Fruit fly (Drosophila melanogaster) whole organism, embryonic: ENCODE measurements around the gene CG9682.

Source experiments
- Aef1 ChIP-seq: fragments of 200-800 bp; sonication (Bioruptor generic); IDR thresholded peaks from 3 replicates; pipeline ENCODE4 v1.3.6; 2022; ENCODE audit warnings: missing biosample characterization, missing genetic modification characterization
- Antp ChIP-seq: fragments of 200-800 bp; sonication (Bioruptor generic); optimal IDR thresholded peaks from 3 replicates; lab custom pipeline; 2016; ENCODE audit warnings: missing biosample characterization, missing genetic modification characterization
- CG10565 ChIP-seq: fragments of 200-800 bp; sonication (Bioruptor generic); optimal IDR thresholded peaks from 3 replicates; lab custom pipeline; 2016; ENCODE audit warnings: missing biosample characterization, mild to moderate bottlenecking, missing genetic modification characterization
- CG11504 ChIP-seq: fragments of 200-800 bp; sonication (Bioruptor generic); optimal IDR thresholded peaks from 3 replicates; lab custom pipeline; 2019; ENCODE audit warnings: missing biosample characterization, mild to moderate bottlenecking, missing genetic modification characterization, moderate library complexity
- CG11560 ChIP-seq: fragments of 200-800 bp; sonication (Bioruptor generic); IDR thresholded peaks from 3 replicates; pipeline ENCODE4 v1.3.6; 2022; ENCODE audit warnings: missing biosample characterization, missing genetic modification characterization
- CG11696 ChIP-seq: fragments of 200-800 bp; sonication (Bioruptor generic); IDR thresholded peaks from 2 replicates; pipeline ENCODE4 v1.3.6; 2022; ENCODE audit warnings: missing biosample characterization, missing genetic modification characterization
- CG13624 ChIP-seq: fragments of 200-800 bp; sonication (Bioruptor generic); optimal IDR thresholded peaks from 2 replicates; lab custom pipeline; 2016; ENCODE audit warnings: missing biosample characterization, missing genetic modification characterization
- CG13894 ChIP-seq: fragments of 200-800 bp; sonication (Bioruptor generic); optimal IDR thresholded peaks from 3 replicates; lab custom pipeline; 2018; ENCODE audit warnings: missing biosample characterization, mild to moderate bottlenecking, missing genetic modification characterization, moderate library complexity
- CG14014 ChIP-seq: fragments of 200-800 bp; sonication (Bioruptor generic); IDR thresholded peaks from 2 replicates; pipeline ENCODE4 v1.3.6; 2022; ENCODE audit warnings: missing biosample characterization, missing genetic modification characterization
- CG15073 ChIP-seq: fragments of 200-800 bp; sonication (Bioruptor generic); optimal IDR thresholded peaks from 2 replicates; lab custom pipeline; 2016; ENCODE audit warnings: missing biosample characterization, missing genetic modification characterization
- CG15696 ChIP-seq: fragments of 200-800 bp; sonication (Bioruptor generic); optimal IDR thresholded peaks from 2 replicates; lab custom pipeline; 2019; ENCODE audit warnings: missing biosample characterization, mild to moderate bottlenecking, missing genetic modification characterization, moderate library complexity
- CG31388 ChIP-seq: fragments of 200-800 bp; sonication (Bioruptor generic); optimal IDR thresholded peaks from 2 replicates; lab custom pipeline; 2016; ENCODE audit warnings: missing biosample characterization, missing genetic modification characterization
- CG32532 ChIP-seq: fragments of 200-800 bp; sonication (Bioruptor generic); IDR thresholded peaks from 2 replicates; pipeline ENCODE4 v1.3.6; 2022; ENCODE audit warnings: missing biosample characterization, missing genetic modification characterization
- CG34224 ChIP-seq: fragments of 200-800 bp; sonication (Bioruptor generic); IDR thresholded peaks from 3 replicates; pipeline ENCODE4 v1.3.6; 2022; ENCODE audit warnings: missing biosample characterization, missing genetic modification characterization; ENCODE audit not compliant: partially characterized antibody
- CG7271 ChIP-seq: fragments of 200-800 bp; sonication (Bioruptor generic); optimal IDR thresholded peaks from 2 replicates; lab custom pipeline; 2018; ENCODE audit warnings: missing biosample characterization, mild to moderate bottlenecking, missing genetic modification characterization, moderate library complexity
- CG8281 ChIP-seq: fragments of 200-800 bp; sonication (Bioruptor generic); optimal IDR thresholded peaks from 2 replicates; lab custom pipeline; 2018; ENCODE audit warnings: missing biosample characterization, mild to moderate bottlenecking, missing genetic modification characterization, moderate library complexity
- CG9609 ChIP-seq: fragments of 200-800 bp; sonication (Bioruptor generic); optimal IDR thresholded peaks from 3 replicates; lab custom pipeline; 2016; ENCODE audit warnings: missing biosample characterization, missing genetic modification characterization
- CTCF ChIP-seq: fragments of 200-800 bp; sonication (Bioruptor generic); optimal IDR thresholded peaks from 2 replicates; lab custom pipeline; 2017; ENCODE audit warnings: missing biosample characterization, mild to moderate bottlenecking, missing genetic modification characterization, moderate library complexity
- Chrac-16 ChIP-seq: fragments of 200-800 bp; sonication (Bioruptor generic); optimal IDR thresholded peaks from 3 replicates; lab custom pipeline; 2016; ENCODE audit warnings: missing biosample characterization, missing genetic modification characterization
- CkIIα-i1 ChIP-seq: fragments of 200-800 bp; sonication (Bioruptor generic); IDR thresholded peaks from 2 replicates; pipeline ENCODE4 v1.3.6; 2022; ENCODE audit warnings: missing biosample characterization, missing genetic modification characterization
- CoRest ChIP-seq: fragments of 200-800 bp; sonication (Bioruptor generic); optimal IDR thresholded peaks from 3 replicates; lab custom pipeline; 2018; ENCODE audit warnings: missing biosample characterization, mild to moderate bottlenecking, missing genetic modification characterization, moderate library complexity
- D19B ChIP-seq: fragments of 200-800 bp; sonication (Bioruptor generic); optimal IDR thresholded peaks from 2 replicates; lab custom pipeline; 2017; ENCODE audit warnings: missing biosample characterization, mild to moderate bottlenecking, missing genetic modification characterization
- Fer3 ChIP-seq: fragments of 200-800 bp; sonication (Bioruptor generic); optimal IDR thresholded peaks from 2 replicates; lab custom pipeline; 2018; ENCODE audit warnings: missing biosample characterization, mild to moderate bottlenecking, missing genetic modification characterization, moderate library complexity
- Gsc ChIP-seq: fragments of 200-800 bp; sonication (Bioruptor generic); IDR thresholded peaks from 2 replicates; pipeline ENCODE4 v1.3.6; 2022; ENCODE audit warnings: missing biosample characterization, missing genetic modification characterization
- Hr78 ChIP-seq, 2 experiments: fragments of 200-800 bp in 1 of 2; fragments of >200 bp in 1 of 2; sonication (Bioruptor generic) in 1 of 2; optimal IDR thresholded peaks; 2 replicates each; lab custom pipeline; 2017 to 2019; ENCODE audit warnings: missing biosample characterization in 2 of 2, missing genetic modification characterization in 2 of 2, mild to moderate bottlenecking in 1 of 2, moderate library complexity in 1 of 2
- Mad ChIP-seq: fragments of 200-800 bp; sonication (Bioruptor generic); optimal IDR thresholded peaks from 2 replicates; lab custom pipeline; 2016; ENCODE audit warnings: missing biosample characterization, missing genetic modification characterization
- Myb ChIP-seq: fragments of 200-800 bp; sonication (Bioruptor generic); optimal IDR thresholded peaks from 2 replicates; lab custom pipeline; 2016; ENCODE audit warnings: missing biosample characterization, missing genetic modification characterization
- Nf-YB ChIP-seq: fragments of 200-800 bp; sonication (Bioruptor generic); optimal IDR thresholded peaks from 3 replicates; lab custom pipeline; 2019; ENCODE audit warnings: missing biosample characterization, mild to moderate bottlenecking, missing genetic modification characterization, moderate library complexity
- Oli ChIP-seq: fragments of 200-800 bp; sonication (Bioruptor generic); optimal IDR thresholded peaks from 2 replicates; lab custom pipeline; 2018; ENCODE audit warnings: missing biosample characterization, mild to moderate bottlenecking, missing genetic modification characterization, moderate library complexity
- Rx ChIP-seq: fragments of 200-800 bp; sonication (Bioruptor generic); IDR thresholded peaks from 2 replicates; pipeline ENCODE4 v1.3.6; 2022; ENCODE audit warnings: missing biosample characterization, missing genetic modification characterization
- Scr ChIP-seq: fragments of 200-800 bp; sonication (Bioruptor generic); IDR thresholded peaks from 2 replicates; pipeline ENCODE4 v1.3.6; 2022; ENCODE audit warnings: missing biosample characterization, missing genetic modification characterization; ENCODE audit not compliant: partially characterized antibody
- Tbp ChIP-seq: fragments of >200 bp; optimal IDR thresholded peaks from 2 replicates; lab custom pipeline; 2018; ENCODE audit warnings: missing biosample characterization, missing genetic modification characterization
- ara ChIP-seq: fragments of 200-800 bp; sonication (Bioruptor generic); IDR thresholded peaks from 2 replicates; pipeline ENCODE4 v1.3.6; 2022; ENCODE audit warnings: missing biosample characterization, missing genetic modification characterization
- btn ChIP-seq: fragments of 200-800 bp; sonication (Bioruptor generic); optimal IDR thresholded peaks from 2 replicates; lab custom pipeline; 2016; ENCODE audit warnings: missing biosample characterization, missing genetic modification characterization
- chif ChIP-seq, 2 experiments: fragments of 200-800 bp; sonication (Bioruptor generic); optimal IDR thresholded peaks; 3 replicates each; lab custom pipeline; 2016; ENCODE audit warnings: missing biosample characterization in 2 of 2, missing genetic modification characterization in 2 of 2
- ci ChIP-seq: fragments of 200-800 bp; sonication (Bioruptor generic); IDR thresholded peaks from 3 replicates; pipeline ENCODE4 v1.3.6; 2022; ENCODE audit warnings: missing biosample characterization, missing genetic modification characterization
- cwo ChIP-seq: fragments of 200-800 bp; sonication (Bioruptor generic); optimal IDR thresholded peaks from 3 replicates; lab custom pipeline; 2017; ENCODE audit warnings: missing biosample characterization, missing genetic modification characterization, mild to moderate bottlenecking, moderate library complexity, missing genetic modification reagents
- dan ChIP-seq: fragments of 200-800 bp; sonication (Bioruptor generic); IDR thresholded peaks from 2 replicates; pipeline ENCODE4 v1.3.6; 2022; ENCODE audit warnings: missing biosample characterization, missing genetic modification characterization
- eve ChIP-seq, 2 experiments: fragments of >200 bp; optimal IDR thresholded peaks; 2 replicates each; lab custom pipeline; 2017; ENCODE audit warnings: missing biosample characterization in 2 of 2, missing genetic modification characterization in 2 of 2
- fd96Cb ChIP-seq: fragments of 200-800 bp; sonication (Bioruptor generic); optimal IDR thresholded peaks from 2 replicates; lab custom pipeline; 2018; ENCODE audit warnings: missing biosample characterization, mild to moderate bottlenecking, missing genetic modification characterization, moderate library complexity
- jing ChIP-seq: fragments of 200-800 bp; sonication (Bioruptor generic); optimal IDR thresholded peaks from 2 replicates; lab custom pipeline; 2018; ENCODE audit warnings: missing biosample characterization, mild to moderate bottlenecking, missing genetic modification characterization
- lbe ChIP-seq: fragments of 200-800 bp; sonication (Bioruptor generic); optimal IDR thresholded peaks from 2 replicates; lab custom pipeline; 2016; ENCODE audit warnings: missing biosample characterization, mild to moderate bottlenecking, missing genetic modification characterization
- lola ChIP-seq, 3 experiments: fragments of >200 bp in 2 of 3; fragments of 200-800 bp in 1 of 3; sonication (Bioruptor generic) in 1 of 3; optimal IDR thresholded peaks; 2 replicates each; lab custom pipeline; 2017 to 2019; ENCODE audit warnings: missing biosample characterization in 3 of 3, missing genetic modification characterization in 3 of 3, mild to moderate bottlenecking in 1 of 3, moderate library complexity in 1 of 3
- pan ChIP-seq, 4 experiments: fragments of >200 bp in 3 of 4; fragments of 200-800 bp in 1 of 4; sonication (Bioruptor generic) in 1 of 4; optimal IDR thresholded peaks in 3 of 4; IDR thresholded peaks in 1 of 4; 2 replicates each; pipeline versions ENCODE4 v1.3.6 to Lab custom; 2017 to 2022; ENCODE audit warnings: missing biosample characterization in 2 of 4, missing genetic modification characterization in 2 of 4, mixed read lengths in 1 of 4
- row ChIP-seq: fragments of 200-800 bp; sonication (Bioruptor generic); IDR thresholded peaks from 3 replicates; pipeline ENCODE4 v1.3.6; 2022; ENCODE audit warnings: missing biosample characterization, missing genetic modification characterization
- sens-2 ChIP-seq: fragments of 200-800 bp; sonication (Bioruptor generic); IDR thresholded peaks from 2 replicates; pipeline ENCODE4 v1.3.6; 2022; ENCODE audit warnings: missing biosample characterization, missing genetic modification characterization
- sr ChIP-seq: fragments of 200-800 bp; sonication (Bioruptor generic); IDR thresholded peaks from 3 replicates; pipeline ENCODE4 v1.3.6; 2022; ENCODE audit warnings: missing biosample characterization, missing genetic modification characterization
- tio ChIP-seq: fragments of 200-800 bp; sonication (Bioruptor generic); optimal IDR thresholded peaks from 2 replicates; lab custom pipeline; 2017; ENCODE audit warnings: missing biosample characterization, missing genetic modification characterization, inconsistent platforms

The CG9682 gene

DNA sequence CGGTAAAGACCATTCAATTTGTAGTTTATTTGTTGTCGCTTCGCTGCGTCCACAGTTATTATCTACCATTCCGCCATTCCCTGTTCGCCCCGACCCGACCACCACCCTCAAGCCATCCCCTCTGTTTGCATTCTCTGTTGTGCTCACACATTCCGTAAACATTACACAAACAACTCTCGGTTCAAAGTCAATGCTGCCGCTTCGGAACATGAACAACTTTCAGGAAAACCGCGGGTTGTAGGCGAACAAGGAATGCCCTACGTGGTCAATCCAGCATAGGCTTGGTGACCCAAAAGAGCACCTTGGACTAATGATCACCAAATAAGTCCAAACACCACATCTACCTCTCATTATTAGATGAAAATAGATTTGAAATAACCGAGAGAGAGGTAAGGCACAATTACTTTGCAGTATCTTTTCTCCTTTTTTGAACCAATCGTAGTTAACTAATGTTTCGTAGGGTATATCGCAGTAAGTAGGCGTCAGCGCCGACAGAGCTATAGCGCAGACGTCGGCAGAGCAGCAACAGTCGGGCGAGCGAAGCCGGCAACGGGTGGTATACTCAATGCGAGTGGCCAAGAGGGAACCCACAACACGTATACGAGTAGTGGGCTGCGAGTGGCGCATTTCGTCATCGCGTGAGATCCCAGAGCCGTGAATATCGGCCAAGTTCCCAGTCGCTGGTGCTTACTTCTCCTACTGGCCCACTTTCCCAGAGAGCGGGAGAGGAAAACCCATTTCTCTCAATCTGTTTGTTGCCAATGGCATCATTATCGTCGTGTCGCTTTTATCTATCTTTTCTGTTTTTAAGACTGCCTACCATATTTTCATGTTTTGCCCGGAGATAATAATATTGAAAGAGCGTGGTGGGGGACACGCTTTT lies 47.4 kb upstream of the CG9682 start (continued):
- TF ChIP-seq CkIIα-i1 (GFP tag; lab: Robert Waterston, UW): peak; percentile 88
- peak; percentile 85 for TF ChIP-seq Mad
- TF ChIP-seq Antp (GFP tag; lab: Kevin White, UChicago): peak; percentile 99
- TF ChIP-seq Fer3 (tag; lab: Kevin White, UChicago): peak; percentile 96
- TF ChIP-seq CG11696: peak; percentile 75
- no peak for TF ChIP-seq lbe (GFP tag; lab: Kevin White, UChicago)
- TF ChIP-seq ci: peak; percentile 80
- TF ChIP-seq CG34224 (GFP tag; lab: Robert Waterston, UW): peak; percentile 32; the same call in 1 of the 3 replicates
- peak; percentile 91 for TF ChIP-seq CG32532
- peak; percentile 93 for TF ChIP-seq D19B (GFP tag; lab: Kevin White, UChicago)
- TF ChIP-seq chif (GFP tag; optimal IDR thresholded peaks at IDR 0.05; lab: Kevin White, UChicago): peak; percentile 93 to 98
- peak; percentile 93 for TF ChIP-seq jing (GFP tag; lab: Kevin White, UChicago)
- peak; percentile 99 for TF ChIP-seq row (GFP tag; lab: Robert Waterston, UW)
- TF ChIP-seq ara (GFP tag; lab: Robert Waterston, UW): peak; percentile 89
- peak; percentile 86 for TF ChIP-seq CG8281
- peak; percentile 86 for TF ChIP-seq CG11560 (tag; lab: Robert Waterston, UW)
- TF ChIP-seq btn: peak; percentile 97
- peak; percentile 60 for TF ChIP-seq CTCF (GFP tag; lab: Kevin White, UChicago)
- peak; percentile 91 for TF ChIP-seq CG31388 (GFP tag; lab: Kevin White, UChicago)
- TF ChIP-seq pan (optimal IDR thresholded peaks at IDR 0.05; lab: Kevin White, UChicago): no peak
- TF ChIP-seq pan (GFP tag; optimal IDR thresholded peaks at IDR 0.05 in 1 of 2, IDR thresholded peaks at IDR 0.05 in 1 of 2): peak in 1 of 2 experiments; percentile 91
- peak; percentile 97 for TF ChIP-seq fd96Cb (tag; lab: Kevin White, UChicago)
- TF ChIP-seq Nf-YB: peak; percentile 81
- peak; percentile 44; the same call in 2 of the 3 replicates for TF ChIP-seq sr (GFP tag; lab: Robert Waterston, UW)
- TF ChIP-seq Oli (tag; lab: Kevin White, UChicago): peak; percentile 94
- no peak for TF ChIP-seq Tbp (GFP tag; lab: Kevin White, UChicago)
- peak; percentile 93 for TF ChIP-seq CG10565 (GFP tag; lab: Kevin White, UChicago)
- peak; percentile 97 for TF ChIP-seq cwo
- TF ChIP-seq CG14014: peak; percentile 97
- TF ChIP-seq CG13624 (GFP tag; lab: Kevin White, UChicago): peak; percentile 99
- TF ChIP-seq eve (GFP tag; optimal IDR thresholded peaks at IDR 0.05; lab: Kevin White, UChicago): no peak
- TF ChIP-seq Hr78 (GFP tag; optimal IDR thresholded peaks at IDR 0.05; lab: Kevin White, UChicago): peak in 1 of 2 experiments; percentile 96
- TF ChIP-seq Chrac-16 (GFP tag; lab: Kevin White, UChicago): peak; percentile 89
- peak; percentile 82; the same call in 1 of the 2 replicates for TF ChIP-seq Gsc (GFP tag; lab: Robert Waterston, UW)
- TF ChIP-seq Rx (GFP tag; lab: Robert Waterston, UW): peak; percentile 91
- TF ChIP-seq CG15073 (GFP tag; lab: Kevin White, UChicago): peak; percentile 44
- peak; percentile 80 for TF ChIP-seq CG15696 (tag; lab: Kevin White, UChicago)
- TF ChIP-seq lola (GFP tag; optimal IDR thresholded peaks at IDR 0.05; lab: Kevin White, UChicago): peak in 1 of 3 experiments; percentile 81
- peak; percentile 85 for TF ChIP-seq CG13894 (tag; lab: Kevin White, UChicago)
- TF ChIP-seq dan (GFP tag; lab: Robert Waterston, UW): peak; percentile 50
- TF ChIP-seq CoRest (tag; lab: Kevin White, UChicago): peak; percentile 95
- 0 out of 2 replicates have a peak, but pooled peaks have one; percentile 24 for TF ChIP-seq Scr (GFP tag; lab: Robert Waterston, UW)
- TF ChIP-seq CG11504: peak; percentile 97
- peak; percentile 98 for TF ChIP-seq Aef1
- TF ChIP-seq sens-2: peak; percentile 94
- peak; percentile 89 for TF ChIP-seq Myb (GFP tag; lab: Kevin White, UChicago)
- TF ChIP-seq CG9609 (GFP tag; lab: Kevin White, UChicago): peak; percentile 95
- peak; percentile 92 for TF ChIP-seq tio (GFP tag; lab: Kevin White, UChicago)
- TF ChIP-seq CG7271 (tag; lab: Kevin White, UChicago): peak; percentile 56
